Fruit fly (Drosophila melanogaster): ENCODE measurements around the gene BckdhA.

The BckdhA gene

DNA sequence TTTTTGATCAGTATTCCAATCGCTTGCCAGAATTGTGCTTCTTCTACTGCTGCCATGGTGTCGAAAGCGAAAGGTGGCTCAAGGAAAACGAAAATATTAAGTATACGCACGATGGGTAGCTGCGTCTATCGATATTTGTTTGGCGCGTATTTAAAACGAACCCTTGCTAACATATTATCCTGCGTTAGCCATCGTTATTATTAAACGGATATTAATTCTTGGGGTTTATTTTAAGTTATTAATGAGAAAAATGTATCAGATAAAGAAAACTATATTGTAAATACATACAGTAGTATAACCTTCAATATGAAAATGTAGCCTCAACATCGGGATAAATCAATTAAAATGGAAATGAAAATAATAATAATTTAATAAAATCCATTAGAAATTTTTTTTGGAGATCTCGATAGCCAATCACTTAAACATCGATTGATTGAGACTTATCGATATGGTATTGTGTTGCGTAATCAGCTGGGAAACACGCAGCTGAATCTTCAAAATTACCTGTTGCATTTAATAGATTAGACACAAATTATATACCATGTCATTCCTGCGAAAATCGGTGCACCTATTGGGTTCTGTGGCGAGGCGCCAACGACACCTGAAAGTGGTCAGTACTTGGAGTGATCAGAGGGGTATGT lies at the start of gene BckdhA, which contains the start of gene CG9386:
BckdhA (plus strand) TSS at position 452 of the 641 bp plus-strand sequence.
CG9386 (minus strand) TSS at position 75 of the 641 bp plus-strand sequence.
- TF ChIP-seq tj (GFP tag; optimal IDR thresholded peaks at IDR 0.05) (peak; percentile 46), CG12768 (GFP tag; optimal IDR thresholded peaks at IDR 0.05) (no peak), Clk (GFP tag; optimal IDR thresholded peaks at IDR 0.05) (no peak), CG7045 (GFP tag; optimal IDR thresholded peaks at IDR 0.05) (peak; percentile 5), CG14711 (tag; optimal IDR thresholded peaks at IDR 0.05) (peak; percentile 10), toe (GFP tag; optimal IDR thresholded peaks at IDR 0.05) (no peak), cnc (optimal IDR thresholded peaks at IDR 0.05) (no peak), CG33017 (tag; optimal IDR thresholded peaks at IDR 0.05) (no peak), CG5204 (GFP tag; optimal IDR thresholded peaks at IDR 0.05) (no peak), cic (GFP tag; optimal IDR thresholded peaks at IDR 0.05) (peak; percentile 33), Crg-1 (GFP tag; optimal IDR thresholded peaks at IDR 0.05) (peak; percentile 41), Mnt (GFP tag; optimal IDR thresholded peaks at IDR 0.05) (peak; percentile 80), kay (GFP tag; ENCODE audit: borderline replicate concordance) (no peak), bab1 (GFP tag; optimal IDR thresholded peaks at IDR 0.05) (peak; percentile 35), CG1620 (GFP tag; optimal IDR thresholded peaks at IDR 0.05) (peak; percentile 72), pad (GFP tag; optimal IDR thresholded peaks at IDR 0.05) (peak; percentile 42), CG7101 (tag; optimal IDR thresholded peaks at IDR 0.05) (peak; percentile 30), CG11617 (GFP tag; optimal IDR thresholded peaks at IDR 0.05) (peak; percentile 67), Hr96 (GFP tag; optimal IDR thresholded peaks at IDR 0.05) (no peak), ovo (GFP tag; optimal IDR thresholded peaks at IDR 0.05) (peak; percentile 1)

DNA sequence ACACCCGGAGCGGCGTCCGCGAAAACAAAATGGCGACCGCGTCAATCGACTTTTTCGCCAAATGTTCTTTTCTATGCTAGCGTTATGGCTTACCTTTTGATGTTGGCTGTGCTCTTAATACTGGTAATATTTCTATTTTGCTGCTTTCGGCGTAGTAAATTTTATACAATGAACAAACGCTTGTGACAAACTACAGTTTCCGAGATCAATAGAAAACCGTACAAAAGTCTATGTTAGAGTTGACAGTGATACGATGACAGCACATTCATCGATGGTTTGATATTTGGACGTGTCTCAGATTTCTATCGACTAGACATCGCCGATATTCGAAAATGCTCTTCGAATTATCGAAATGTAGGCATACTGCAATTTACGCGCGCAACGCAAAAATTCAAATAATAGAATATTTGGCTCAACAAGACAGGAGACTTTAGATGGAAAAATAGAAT lies 45.5 kb upstream of the BckdhA start, which contains the start of gene rump:
rump (minus strand) TSS at position 255 of the 449 bp plus-strand sequence.
- TF ChIP-seq tj (GFP tag; optimal IDR thresholded peaks at IDR 0.05): peak; percentile 58
- TF ChIP-seq pad (GFP tag; optimal IDR thresholded peaks at IDR 0.05): peak; percentile 0
- no peak for TF ChIP-seq Hr96 (GFP tag; optimal IDR thresholded peaks at IDR 0.05)
- TF ChIP-seq Clk (GFP tag; optimal IDR thresholded peaks at IDR 0.05): no peak
- TF ChIP-seq bab1 (GFP tag; optimal IDR thresholded peaks at IDR 0.05): peak; percentile 76
- TF ChIP-seq CG1620 (GFP tag; optimal IDR thresholded peaks at IDR 0.05): no peak
- no peak for TF ChIP-seq CG12768 (GFP tag; optimal IDR thresholded peaks at IDR 0.05)
- TF ChIP-seq kay (GFP tag; ENCODE audit: borderline replicate concordance): no peak
- TF ChIP-seq toe (GFP tag; optimal IDR thresholded peaks at IDR 0.05): no peak
- TF ChIP-seq CG14711 (tag; optimal IDR thresholded peaks at IDR 0.05): peak; percentile 33
- TF ChIP-seq cic (GFP tag; optimal IDR thresholded peaks at IDR 0.05): peak; percentile 38
- no peak for TF ChIP-seq CG7045 (GFP tag; optimal IDR thresholded peaks at IDR 0.05)
- TF ChIP-seq Crg-1 (GFP tag; optimal IDR thresholded peaks at IDR 0.05): no peak
- peak; percentile 39 for TF ChIP-seq CG11617 (GFP tag; optimal IDR thresholded peaks at IDR 0.05)
- TF ChIP-seq CG7101 (tag; optimal IDR thresholded peaks at IDR 0.05): peak; percentile 35
- TF ChIP-seq cnc (optimal IDR thresholded peaks at IDR 0.05): no peak
- peak; percentile 50 for TF ChIP-seq Mnt (GFP tag; optimal IDR thresholded peaks at IDR 0.05)
- TF ChIP-seq CG5204 (GFP tag; optimal IDR thresholded peaks at IDR 0.05): no peak
- TF ChIP-seq ovo (GFP tag; optimal IDR thresholded peaks at IDR 0.05): no peak
- no peak for TF ChIP-seq CG33017 (tag; optimal IDR thresholded peaks at IDR 0.05)

DNA sequence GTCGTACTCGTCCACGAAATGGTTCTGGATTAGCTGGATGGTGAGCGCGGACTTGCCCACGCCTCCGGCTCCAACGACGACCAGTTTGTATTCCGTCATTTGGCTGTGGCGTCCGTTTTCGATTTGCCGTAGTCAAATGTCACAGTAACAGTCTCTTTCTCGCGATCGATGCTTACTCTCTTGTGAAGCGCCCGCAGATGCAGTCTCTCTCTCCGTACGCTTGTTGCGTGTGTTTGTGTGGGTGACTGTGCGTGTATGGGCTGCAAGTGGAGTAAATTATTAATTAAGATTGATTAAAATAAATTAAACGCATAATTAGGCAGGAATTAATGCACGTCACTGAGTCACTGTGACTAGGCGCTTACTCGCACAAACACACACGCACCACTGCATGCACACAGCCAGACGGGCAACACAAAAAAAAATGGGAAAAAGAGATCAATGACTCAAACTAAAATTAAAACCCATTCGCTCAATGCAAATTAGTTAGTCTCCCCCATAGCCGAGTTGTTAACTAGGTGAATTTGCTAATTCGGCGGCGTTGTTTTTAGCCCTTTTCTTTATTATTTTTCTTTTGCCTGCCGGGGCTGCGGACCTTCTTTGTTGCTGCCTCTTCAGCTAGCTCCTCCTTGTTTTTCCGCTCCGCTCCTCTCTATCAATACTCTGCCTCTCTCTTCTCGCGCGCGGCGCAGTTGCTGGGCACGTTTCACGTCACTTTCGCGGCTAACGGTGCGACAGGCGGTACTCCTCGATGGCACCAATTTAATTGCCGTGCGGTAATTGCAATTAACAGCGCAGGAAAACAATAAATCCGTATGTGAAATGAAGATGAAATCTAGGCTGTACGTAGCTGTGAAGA lies 43.2 kb upstream of the BckdhA start:
- TF ChIP-seq cnc (optimal IDR thresholded peaks at IDR 0.05): peak; percentile 70 to 88
- no peak for TF ChIP-seq CG12768 (GFP tag; optimal IDR thresholded peaks at IDR 0.05)

DNA sequence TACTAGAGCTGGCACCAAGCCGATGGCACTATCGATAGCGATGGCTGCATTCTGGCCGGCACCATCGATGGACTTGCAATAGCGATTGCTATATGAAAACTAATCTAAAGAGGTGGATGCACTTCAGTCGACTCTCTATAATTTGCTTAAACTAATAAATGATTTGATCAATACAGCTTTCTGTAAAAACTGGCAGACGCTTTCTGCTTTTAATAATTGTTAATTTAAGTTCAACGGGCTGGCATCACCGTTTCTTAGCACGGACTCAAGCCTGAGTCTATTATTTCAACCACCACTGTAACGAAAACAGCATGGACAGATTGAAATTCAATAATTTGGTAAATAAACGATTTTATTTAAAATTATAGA lies 42.5 kb upstream of the BckdhA start, which contains the start of the genes Ras85D and Rlb1:
Ras85D (minus strand) TSS at position 16 of the 369 bp plus-strand sequence.
Rlb1 (plus strand) TSS at position 276 of the 369 bp plus-strand sequence.
- TF ChIP-seq CG33017 (tag; optimal IDR thresholded peaks at IDR 0.05) (peak; percentile 49), CG14711 (tag; optimal IDR thresholded peaks at IDR 0.05) (peak; percentile 69), kay (GFP tag; ENCODE audit: borderline replicate concordance) (no peak), CG11617 (GFP tag; optimal IDR thresholded peaks at IDR 0.05) (peak; percentile 76), cnc (optimal IDR thresholded peaks at IDR 0.05) (no peak), bab1 (GFP tag; optimal IDR thresholded peaks at IDR 0.05) (peak; percentile 65), cic (GFP tag; optimal IDR thresholded peaks at IDR 0.05) (no peak), Hr96 (GFP tag; optimal IDR thresholded peaks at IDR 0.05) (no peak), pad (GFP tag; optimal IDR thresholded peaks at IDR 0.05) (peak; percentile 67), ovo (GFP tag; optimal IDR thresholded peaks at IDR 0.05) (peak; percentile 80), CG12768 (GFP tag; optimal IDR thresholded peaks at IDR 0.05) (peak; percentile 73), Mnt (GFP tag; optimal IDR thresholded peaks at IDR 0.05) (peak; percentile 87), toe (GFP tag; optimal IDR thresholded peaks at IDR 0.05) (peak; percentile 97), CG1620 (GFP tag; optimal IDR thresholded peaks at IDR 0.05) (peak; percentile 94), tj (GFP tag; optimal IDR thresholded peaks at IDR 0.05) (peak; percentile 46), CG7101 (tag; optimal IDR thresholded peaks at IDR 0.05) (peak; percentile 79), Crg-1 (GFP tag; optimal IDR thresholded peaks at IDR 0.05) (peak; percentile 86), CG7045 (GFP tag; optimal IDR thresholded peaks at IDR 0.05) (peak; percentile 76), CG5204 (GFP tag; optimal IDR thresholded peaks at IDR 0.05) (no peak), Clk (GFP tag; optimal IDR thresholded peaks at IDR 0.05) (no peak)

DNA sequence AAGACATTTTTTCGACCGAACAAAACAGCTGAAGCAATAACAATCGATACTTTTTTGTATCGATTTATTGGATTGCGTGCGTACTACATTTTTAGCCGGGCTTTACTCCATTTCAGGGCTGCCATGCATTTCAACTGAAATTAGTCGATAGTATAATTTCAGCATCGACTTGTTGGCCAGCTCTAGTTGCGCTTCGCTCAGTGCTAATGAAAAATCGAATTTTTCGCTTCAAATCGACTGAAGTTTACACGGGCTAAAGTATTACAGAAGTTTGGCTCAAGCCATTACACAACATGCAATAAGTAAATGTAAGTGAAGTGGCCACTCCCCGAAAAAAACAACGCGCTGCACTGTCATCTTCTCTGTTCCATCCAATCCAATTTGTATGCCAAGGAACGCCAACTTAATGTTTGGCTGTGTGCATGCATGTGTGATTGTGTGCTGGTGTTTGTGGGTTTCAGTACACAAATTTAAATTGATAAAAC lies 39.7 kb upstream of the BckdhA start, which contains the start of the genes mRpL47, CG8176 and Kdm3:
mRpL47 (minus strand) TSS at position 49 of the 485 bp plus-strand sequence.
CG8176 (plus strand) TSS at position 148 of the 485 bp plus-strand sequence.
Kdm3 (plus strand) TSS at position 148 of the 485 bp plus-strand sequence.
- TF ChIP-seq CG5204 (GFP tag; optimal IDR thresholded peaks at IDR 0.05) (no peak), pad (GFP tag; optimal IDR thresholded peaks at IDR 0.05) (peak; percentile 45), CG1620 (GFP tag; optimal IDR thresholded peaks at IDR 0.05) (peak; percentile 86), toe (GFP tag; optimal IDR thresholded peaks at IDR 0.05) (no peak), Clk (GFP tag; optimal IDR thresholded peaks at IDR 0.05) (peak; percentile 63), ovo (GFP tag; optimal IDR thresholded peaks at IDR 0.05) (peak; percentile 1), CG14711 (tag; optimal IDR thresholded peaks at IDR 0.05) (peak; percentile 80), CG33017 (tag; optimal IDR thresholded peaks at IDR 0.05) (no peak), CG11617 (GFP tag; optimal IDR thresholded peaks at IDR 0.05) (peak; percentile 73), kay (GFP tag; ENCODE audit: borderline replicate concordance) (no peak), cic (GFP tag; optimal IDR thresholded peaks at IDR 0.05) (peak; percentile 78), CG7101 (tag; optimal IDR thresholded peaks at IDR 0.05) (peak; percentile 61), Mnt (GFP tag; optimal IDR thresholded peaks at IDR 0.05) (peak; percentile 89), cnc (optimal IDR thresholded peaks at IDR 0.05) (no peak), Hr96 (GFP tag; optimal IDR thresholded peaks at IDR 0.05) (no peak), bab1 (GFP tag; optimal IDR thresholded peaks at IDR 0.05) (peak; percentile 80), CG12768 (GFP tag; optimal IDR thresholded peaks at IDR 0.05) (peak; percentile 22), tj (GFP tag; optimal IDR thresholded peaks at IDR 0.05) (peak; percentile 54), Crg-1 (GFP tag; optimal IDR thresholded peaks at IDR 0.05) (peak; percentile 37), CG7045 (GFP tag; optimal IDR thresholded peaks at IDR 0.05) (peak; percentile 5)
